Worm (Caenorhabditis elegans) whole organism, L3 larva: ENCODE results near the gene pho-14.

Experiments
- ZK546.5 ChIP-seq: sonication (generic microtip); optimal IDR thresholded peaks from 2 replicates; lab custom pipeline; 2017; ENCODE audit warnings: missing biosample characterization, missing genetic modification characterization
- aly-2 ChIP-seq: fragments of 150-350 bp; optimal IDR thresholded peaks from 2 replicates; lab custom pipeline; 2014; ENCODE audit warnings: missing biosample characterization, missing genetic modification characterization
- ama-1 ChIP-seq: fragments of 150-350 bp; optimal IDR thresholded peaks from 2 replicates; lab custom pipeline; 2018
- ceh-16 ChIP-seq: sonication (generic microtip); optimal IDR thresholded peaks from 2 replicates; lab custom pipeline; 2017; ENCODE audit warnings: missing biosample characterization, missing genetic modification characterization
- ceh-28 ChIP-seq: fragments of 150-350 bp; optimal IDR thresholded peaks from 2 replicates; lab custom pipeline; 2014; ENCODE audit warnings: missing biosample characterization, missing genetic modification reagents, missing genetic modification characterization
- ceh-82 ChIP-seq: fragments of 150-350 bp; optimal IDR thresholded peaks from 2 replicates; lab custom pipeline; 2014; ENCODE audit warnings: missing biosample characterization, missing genetic modification characterization
- ceh-9 ChIP-seq: sonication (generic microtip); optimal IDR thresholded peaks from 2 replicates; lab custom pipeline; 2018; ENCODE audit warnings: missing biosample characterization, missing genetic modification characterization
- daf-12 ChIP-seq: fragments of 150-350 bp; optimal IDR thresholded peaks from 2 replicates; lab custom pipeline; 2014; ENCODE audit warnings: missing biosample characterization, missing genetic modification reagents, missing genetic modification characterization
- egl-27 ChIP-seq: sonication (generic microtip); optimal IDR thresholded peaks from 4 replicates; lab custom pipeline; 2017; ENCODE audit warnings: missing biosample characterization, missing genetic modification reagents, missing genetic modification characterization
- egl-5 ChIP-seq: fragments of 150-350 bp; optimal IDR thresholded peaks from 2 replicates; lab custom pipeline; 2017; ENCODE audit warnings: missing biosample characterization, missing genetic modification reagents, missing genetic modification characterization, inconsistent platforms
- elt-1 ChIP-seq: fragments of 150-350 bp; optimal IDR thresholded peaks from 2 replicates; lab custom pipeline; 2014; ENCODE audit warnings: missing biosample characterization, missing genetic modification characterization
- fkh-10 ChIP-seq: sonication (generic microtip); optimal IDR thresholded peaks from 2 replicates; lab custom pipeline; 2017; ENCODE audit warnings: missing biosample characterization, missing genetic modification reagents, missing genetic modification characterization
- fos-1 ChIP-seq: fragments of 150-350 bp; optimal IDR thresholded peaks from 2 replicates; lab custom pipeline; 2014; ENCODE audit warnings: missing biosample characterization, missing genetic modification characterization
- hmg-11 ChIP-seq: sonication (generic microtip); optimal IDR thresholded peaks from 2 replicates; lab custom pipeline; 2016; ENCODE audit warnings: missing genetic modification characterization, missing compliant biosample characterization
- jun-1 ChIP-seq: fragments of 150-350 bp; optimal IDR thresholded peaks from 2 replicates; lab custom pipeline; 2014; ENCODE audit warnings: missing biosample characterization, missing genetic modification reagents, missing genetic modification characterization
- lin-39 ChIP-seq: fragments of 150-350 bp; optimal IDR thresholded peaks from 2 replicates; lab custom pipeline; 2018; ENCODE audit warnings: missing biosample characterization, missing genetic modification reagents, missing genetic modification characterization
- mdl-1 ChIP-seq: fragments of 150-350 bp; optimal IDR thresholded peaks from 2 replicates; lab custom pipeline; 2014; ENCODE audit warnings: missing biosample characterization, missing genetic modification characterization
- mml-1 ChIP-seq: fragments of 150-350 bp; sonication (generic microtip); optimal IDR thresholded peaks from 3 replicates; lab custom pipeline; 2014; ENCODE audit warnings: missing biosample characterization, missing genetic modification characterization
- nhr-237 ChIP-seq: fragments of 150-350 bp; optimal IDR thresholded peaks from 2 replicates; lab custom pipeline; 2014; ENCODE audit warnings: missing biosample characterization, missing genetic modification characterization
- nhr-28 ChIP-seq: fragments of 150-350 bp; optimal IDR thresholded peaks from 2 replicates; lab custom pipeline; 2014; ENCODE audit warnings: missing biosample characterization, missing genetic modification characterization
- nhr-43 ChIP-seq: sonication (generic microtip); optimal IDR thresholded peaks from 2 replicates; lab custom pipeline; 2016; ENCODE audit warnings: mild to moderate bottlenecking, missing genetic modification characterization, missing compliant biosample characterization; ENCODE audit not compliant: poor library complexity, severe bottlenecking
- nhr-67 ChIP-seq: fragments of 150-350 bp; optimal IDR thresholded peaks from 2 replicates; lab custom pipeline; 2014; ENCODE audit warnings: missing biosample characterization, missing genetic modification characterization
- nhr-77 ChIP-seq: fragments of 150-350 bp; optimal IDR thresholded peaks from 2 replicates; lab custom pipeline; 2014; ENCODE audit warnings: missing biosample characterization, missing genetic modification characterization
- pqm-1 ChIP-seq: fragments of 150-350 bp; optimal IDR thresholded peaks from 2 replicates; lab custom pipeline; 2017; ENCODE audit warnings: missing biosample characterization, missing genetic modification characterization, inconsistent platforms
- sea-2 ChIP-seq: fragments of 150-350 bp; sonication (generic microtip); optimal IDR thresholded peaks from 4 replicates; lab custom pipeline; 2014; ENCODE audit warnings: missing biosample characterization, missing genetic modification reagents, missing genetic modification characterization
- skn-1 ChIP-seq: fragments of 150-350 bp; optimal IDR thresholded peaks from 2 replicates; lab custom pipeline; 2014; ENCODE audit warnings: missing biosample characterization, missing genetic modification characterization
- snpc-4 ChIP-seq: fragments of 150-350 bp; optimal IDR thresholded peaks from 2 replicates; lab custom pipeline; 2014; ENCODE audit warnings: missing biosample characterization, missing genetic modification characterization
- tbx-2 ChIP-seq: sonication (generic microtip); optimal IDR thresholded peaks from 2 replicates; lab custom pipeline; 2016; ENCODE audit warnings: mild to moderate bottlenecking, missing genetic modification characterization, missing compliant biosample characterization
- unc-62 ChIP-seq: fragments of 150-350 bp; sonication (generic microtip); optimal IDR thresholded peaks from 4 replicates; lab custom pipeline; 2014; ENCODE audit warnings: missing biosample characterization, missing genetic modification reagents, missing genetic modification characterization
- zag-1 ChIP-seq: fragments of 150-350 bp; optimal IDR thresholded peaks from 2 replicates; lab custom pipeline; 2014; ENCODE audit warnings: missing biosample characterization, missing genetic modification characterization
- ztf-11 ChIP-seq: fragments of 150-350 bp; optimal IDR thresholded peaks from 2 replicates; lab custom pipeline; 2014; ENCODE audit warnings: missing biosample characterization, missing genetic modification characterization
- ztf-4 ChIP-seq: fragments of 150-350 bp; optimal IDR thresholded peaks from 2 replicates; lab custom pipeline; 2014; ENCODE audit warnings: missing biosample characterization, missing genetic modification characterization

Gene pho-14

ce11 chrII:1084899-1085298 is 15.7 kb downstream of the pho-14 start (continued):
- TF ChIP-seq pqm-1 (tag; lab: Kevin White, UChicago) = no peak

DNA sequence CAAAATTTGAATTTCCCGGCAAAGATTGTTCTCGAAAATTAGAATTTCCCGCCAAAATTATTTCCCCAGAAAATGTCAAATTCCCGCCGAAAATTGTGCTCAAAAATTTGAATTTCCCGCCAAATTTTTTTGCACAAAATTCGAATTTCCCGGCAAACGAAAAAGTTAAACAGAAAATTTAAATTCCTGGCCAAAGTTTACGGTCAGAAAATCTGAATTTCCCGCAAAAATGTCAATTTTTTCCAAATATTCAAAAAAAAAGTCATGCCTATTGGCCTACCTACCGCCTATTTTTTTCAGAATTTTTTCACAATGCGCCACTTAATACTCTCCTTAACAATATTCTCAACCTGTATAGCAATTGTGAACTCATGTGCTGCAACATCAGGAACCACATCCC is 17.8 kb downstream of the pho-14 start, which contains the start of gene K02E7.1:
K02E7.1 (plus strand) TSS at position 301 of the 400 bp plus-strand sequence.
- TF ChIP-seq daf-12 (no peak), tbx-2 (tag; lab: Kevin White, UChicago) (no peak), mml-1 (tag; lab: Kevin White, UChicago) (no peak), lin-39 (no peak), ZK546.5 (tag; lab: Kevin White, UChicago) (no peak), mdl-1 (tag; lab: Kevin White, UChicago) (no peak), jun-1 (tag; lab: Kevin White, UChicago) (no peak), ztf-11 (tag; lab: Kevin White, UChicago) (no peak), skn-1 (no peak), nhr-237 (tag; lab: Kevin White, UChicago) (no peak), nhr-28 (tag; lab: Kevin White, UChicago) (no peak)

- TF ChIP-seq lin-39 (no peak), ceh-82 (tag; lab: Kevin White, UChicago) (no peak), zag-1 (tag; lab: Kevin White, UChicago) (no peak), ceh-16 (tag; lab: Kevin White, UChicago) (no peak), nhr-237 (tag; lab: Kevin White, UChicago) (no peak)
Measured at ce11 chrII:1075424-1075823, 25.2 kb downstream of the pho-14 start, which contains the start of gene K02E7.11. Gene K02E7.11, minus strand, starts transcription at chrII:1075524.

ce11 chrII:1072106-1072505 is 28.5 kb downstream of the pho-14 start, which contains the start of gene K02E7.4:
Gene K02E7.4, plus strand, starts transcription at chrII:1072406.
- TF ChIP-seq ztf-11 (tag; lab: Kevin White, UChicago) = no peak
- no peak for TF ChIP-seq elt-1 (tag; lab: Kevin White, UChicago)
- TF ChIP-seq sea-2 (GFP tag; lab: Kevin White, UChicago) = no peak
- no peak for TF ChIP-seq ZK546.5 (tag; lab: Kevin White, UChicago)
- TF ChIP-seq ama-1 (lab: Kevin White, UChicago) = no peak
- no peak for TF ChIP-seq egl-27
- TF ChIP-seq fos-1 = no peak
- no peak for TF ChIP-seq ceh-16 (tag; lab: Kevin White, UChicago)
- TF ChIP-seq snpc-4 (tag; lab: Kevin White, UChicago) = no peak

DNA sequence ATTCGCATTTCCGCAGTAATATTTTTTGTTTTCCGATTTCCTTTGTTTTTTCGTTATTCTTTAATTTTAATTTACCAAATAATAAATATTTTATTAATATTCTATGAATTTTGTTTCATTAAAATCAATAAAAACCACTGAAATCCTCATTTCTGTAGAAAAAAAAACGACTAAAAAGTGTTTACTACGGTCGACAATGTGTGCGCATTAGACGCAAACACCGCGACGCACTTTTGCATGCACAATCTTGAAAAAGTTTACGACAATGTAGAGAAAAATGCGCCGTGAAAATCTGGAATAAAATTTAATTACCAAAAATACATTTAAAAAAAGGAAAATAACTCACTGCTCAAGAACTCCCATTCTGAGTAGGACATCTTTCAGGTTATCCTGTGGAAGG is 29.2 kb downstream of the pho-14 start:
- no peak for TF ChIP-seq fkh-10 (GFP tag; lab: Kevin White, UChicago)
- TF ChIP-seq zag-1 (tag; lab: Kevin White, UChicago) = no peak
- no peak for TF ChIP-seq sea-2 (GFP tag; lab: Kevin White, UChicago)
- no peak for TF ChIP-seq egl-27
- no peak for TF ChIP-seq ceh-9 (tag; lab: Kevin White, UChicago)
- TF ChIP-seq egl-5 (tag; lab: Kevin White, UChicago) = no peak
- TF ChIP-seq unc-62 (GFP tag; lab: Kevin White, UChicago) = no peak

DNA sequence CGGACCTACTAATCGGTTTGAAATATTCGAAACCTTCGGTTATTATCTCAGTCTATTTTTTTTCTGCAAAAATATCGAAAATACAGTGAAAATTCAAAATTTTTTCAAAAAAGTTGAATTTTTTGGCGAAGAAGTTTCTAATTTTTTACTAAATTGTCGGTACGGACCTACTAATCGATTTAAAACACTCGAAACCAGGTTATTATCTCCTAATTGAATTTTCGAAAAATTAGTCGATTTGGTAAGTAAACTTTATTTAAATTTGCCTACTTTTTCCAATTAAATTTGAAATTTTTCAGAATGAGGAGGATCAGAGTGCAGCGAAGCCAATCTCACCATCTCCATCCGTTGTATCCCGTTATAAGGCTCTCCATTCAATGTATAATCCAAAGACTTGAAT is 29.7 kb downstream of the pho-14 start, which contains the start of gene K02E7.12:
K02E7.12 (plus strand) TSS at position 301 of the 400 bp plus-strand sequence.
- TF ChIP-seq ceh-28 (tag; lab: Kevin White, UChicago) (no peak), nhr-67 (tag; lab: Kevin White, UChicago) (no peak), zag-1 (tag; lab: Kevin White, UChicago) (no peak), ztf-4 (tag; lab: Kevin White, UChicago) (no peak), elt-1 (tag; lab: Kevin White, UChicago) (no peak), aly-2 (tag; lab: Kevin White, UChicago) (no peak), egl-5 (tag; lab: Kevin White, UChicago) (no peak)
- TF ChIP-seq, all 47 proteins: peak for 0

DNA sequence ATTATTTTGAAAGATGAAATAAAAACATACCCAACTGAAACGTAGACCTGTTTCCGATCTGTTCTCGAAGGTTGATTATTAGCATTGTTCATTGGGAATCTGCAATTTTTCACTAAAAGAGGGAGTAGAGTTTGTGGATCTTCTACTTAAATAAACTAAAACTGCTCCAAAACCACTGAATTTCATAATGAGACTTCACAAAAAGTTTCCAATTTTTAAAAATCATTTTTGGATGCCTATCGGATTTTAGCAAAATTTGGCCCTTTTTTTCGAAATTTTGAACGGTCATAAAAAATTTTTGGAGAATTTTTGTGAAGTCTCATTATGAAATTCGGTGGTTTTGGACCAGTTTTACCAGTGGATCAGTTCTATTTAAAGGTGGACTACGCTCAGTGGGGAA is 33.7 kb downstream of the pho-14 start, which contains the start of gene K02E7.10:
K02E7.10 (minus strand) TSS at position 101 of the 400 bp plus-strand sequence.
- TF ChIP-seq nhr-77 (no peak), tbx-2 (tag; lab: Kevin White, UChicago) (no peak), ceh-9 (tag; lab: Kevin White, UChicago) (no peak), hmg-11 (no peak), nhr-43 (tag; lab: Kevin White, UChicago) (no peak), ceh-82 (tag; lab: Kevin White, UChicago) (no peak)
- TF ChIP-seq, all 47 proteins: peak for 0
